Worm (Caenorhabditis elegans) whole organism, L1 larva: ENCODE results near the gene hlh-27.

ENCODE experiments used
- aly-2 ChIP-seq: fragments of 150-350 bp; optimal IDR thresholded peaks from 2 replicates; lab custom pipeline; 2014; ENCODE audit warnings: missing biosample characterization, missing genetic modification characterization
- ama-1 ChIP-seq: fragments of 150-350 bp; optimal IDR thresholded peaks from 2 replicates; lab custom pipeline; 2014
- egl-27 ChIP-seq, 2 experiments: fragments of 150-350 bp in 1 of 2; sonication (generic microtip); optimal IDR thresholded peaks; 3 replicates each; lab custom pipeline; 2017 to 2018; ENCODE audit warnings: missing biosample characterization in 2 of 2, missing genetic modification characterization in 2 of 2, missing genetic modification reagents in 2 of 2
- lsy-2 ChIP-seq, 2 experiments: fragments of 150-350 bp; optimal IDR thresholded peaks; 2 replicates each; lab custom pipeline; 2014; ENCODE audit warnings: missing biosample characterization in 2 of 2, missing genetic modification characterization in 2 of 2
- mdl-1 ChIP-seq, 2 experiments: fragments of 150-350 bp; optimal IDR thresholded peaks; 2 replicates each; lab custom pipeline; 2014 to 2017; ENCODE audit warnings: missing biosample characterization in 2 of 2, missing genetic modification characterization in 2 of 2, inconsistent platforms in 1 of 2
- mep-1 ChIP-seq: fragments of 150-350 bp; optimal IDR thresholded peaks from 2 replicates; lab custom pipeline; 2014; ENCODE audit warnings: missing biosample characterization, missing genetic modification characterization
- nhr-11 ChIP-seq: fragments of 150-350 bp; optimal IDR thresholded peaks from 2 replicates; lab custom pipeline; 2014; ENCODE audit warnings: missing biosample characterization, missing genetic modification characterization
- nhr-28 ChIP-seq: fragments of 150-350 bp; optimal IDR thresholded peaks from 2 replicates; lab custom pipeline; 2014; ENCODE audit warnings: missing biosample characterization, missing genetic modification characterization
- snpc-4 ChIP-seq: fragments of 150-350 bp; optimal IDR thresholded peaks from 2 replicates; lab custom pipeline; 2014; ENCODE audit warnings: missing biosample characterization, missing genetic modification characterization
- tlp-1 ChIP-seq: fragments of 150-350 bp; optimal IDR thresholded peaks from 2 replicates; lab custom pipeline; 2014; ENCODE audit warnings: missing biosample characterization, missing genetic modification characterization
- unc-130 ChIP-seq: fragments of 150-350 bp; optimal IDR thresholded peaks from 2 replicates; lab custom pipeline; 2017; ENCODE audit warnings: missing biosample characterization, missing genetic modification characterization, inconsistent platforms
- unc-62 ChIP-seq: fragments of 150-350 bp; optimal IDR thresholded peaks from 2 replicates; lab custom pipeline; 2014; ENCODE audit warnings: missing biosample characterization, missing genetic modification reagents, missing genetic modification characterization

ce11 chrII:5547442-5547894, 7.5 kb upstream of the hlh-27 start, which contains the start of gene acdh-2:
- no peak for TF ChIP-seq mdl-1 (tag; optimal IDR thresholded peaks at IDR 0.05; lab: Kevin White, UChicago)
- TF ChIP-seq tlp-1 (tag; lab: Kevin White, UChicago): no peak
- TF ChIP-seq aly-2 (tag; lab: Kevin White, UChicago): no peak
- TF ChIP-seq unc-62 (GFP tag; lab: Kevin White, UChicago): no peak
- TF ChIP-seq nhr-28 (tag; lab: Kevin White, UChicago): no peak
- TF ChIP-seq unc-130 (tag; lab: Kevin White, UChicago): no peak
- no peak for TF ChIP-seq nhr-11
- TF ChIP-seq mep-1: no peak
- no peak for TF ChIP-seq snpc-4 (tag; lab: Kevin White, UChicago)
- TF ChIP-seq lsy-2 (tag; optimal IDR thresholded peaks at IDR 0.05; lab: Kevin White, UChicago): no peak
- TF ChIP-seq ama-1 (lab: Kevin White, UChicago): no peak
- no peak for TF ChIP-seq egl-27 (tag; optimal IDR thresholded peaks at IDR 0.05; lab: Kevin White, UChicago)
